Worm (Caenorhabditis elegans) whole organism, early embryonic: ENCODE results near the gene C28H8.8.

Experiments
- aly-1 ChIP-seq: sonication (generic microtip); optimal IDR thresholded peaks from 2 replicates; lab custom pipeline; 2016; ENCODE audit warnings: missing genetic modification characterization, missing compliant biosample characterization
- ama-1 ChIP-seq: fragments of 150-350 bp; optimal IDR thresholded peaks from 2 replicates; lab custom pipeline; 2014
- ceh-36 ChIP-seq: sonication (generic microtip); optimal IDR thresholded peaks from 2 replicates; lab custom pipeline; 2016; ENCODE audit warnings: missing genetic modification characterization, inconsistent platforms, missing compliant biosample characterization
- flt-1 ChIP-seq: fragments of 200-800 bp; sonication (Bioruptor generic); IDR thresholded peaks from 2 replicates; pipeline ENCODE4 v1.3.6; 2022; ENCODE audit warnings: missing genetic modification characterization, missing compliant biosample characterization
- hmg-4 ChIP-seq: fragments of 200-800 bp; sonication (Bioruptor generic); optimal IDR thresholded peaks from 2 replicates; lab custom pipeline; 2018; ENCODE audit warnings: mild to moderate bottlenecking, missing genetic modification characterization, missing compliant biosample characterization
- pes-1 ChIP-seq: fragments of 200-800 bp; sonication (Bioruptor generic); IDR thresholded peaks from 2 replicates; pipeline ENCODE4 v1.3.6; 2022; ENCODE audit warnings: missing genetic modification reagents, missing genetic modification characterization, missing compliant biosample characterization
- sea-1 ChIP-seq: fragments of 200-800 bp; sonication (Bioruptor generic); conservative IDR thresholded peaks from 2 replicates; pipeline ENCODE4 v1.3.6; 2022; ENCODE audit warnings: missing genetic modification characterization, missing compliant biosample characterization
- tbx-37 ChIP-seq: fragments of 200-800 bp; sonication (Bioruptor generic); conservative IDR thresholded peaks from 2 replicates; pipeline ENCODE4 v1.3.6; 2022; ENCODE audit warnings: missing genetic modification reagents, missing genetic modification characterization, missing compliant biosample characterization
- tra-4 ChIP-seq: sonication (generic microtip); optimal IDR thresholded peaks from 2 replicates; lab custom pipeline; 2017; ENCODE audit warnings: missing genetic modification characterization, missing compliant biosample characterization

DNA sequence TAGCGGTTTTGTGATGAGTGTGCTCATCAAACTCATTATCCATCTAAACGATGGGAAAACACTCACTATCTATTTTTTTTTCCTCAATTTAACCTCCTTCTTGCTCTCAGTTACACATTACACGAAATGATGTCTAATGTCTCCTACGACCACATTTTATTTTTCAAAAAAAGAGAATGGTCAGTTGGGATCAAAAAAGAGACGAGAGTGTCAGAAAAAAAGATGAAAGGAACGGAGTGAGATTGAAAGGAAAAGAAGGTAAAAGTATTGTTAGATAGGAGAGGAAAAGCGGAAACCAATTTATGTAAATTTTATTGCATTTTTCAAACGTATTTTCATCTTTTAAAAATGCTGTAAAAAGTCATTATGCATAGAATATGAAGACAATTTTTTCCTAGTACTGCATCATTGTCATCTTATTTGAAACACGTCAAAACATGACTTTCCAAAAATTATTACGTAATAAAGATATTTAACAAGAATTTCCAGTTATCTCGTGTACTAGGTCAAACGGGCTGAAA, 45.6 kb upstream of the C28H8.8 start:
- no peak for TF ChIP-seq sea-1 (GFP tag; lab: Robert Waterston, UW)
- TF ChIP-seq aly-1 (tag; lab: Kevin White, UChicago), result no peak
- no peak for TF ChIP-seq tbx-37 (GFP tag; lab: Robert Waterston, UW)
- no peak for TF ChIP-seq pes-1 (GFP tag; lab: Robert Waterston, UW)
- no peak for TF ChIP-seq ama-1 (lab: Kevin White, UChicago)
- no peak for TF ChIP-seq hmg-4
- TF ChIP-seq flt-1 (GFP tag; lab: Robert Waterston, UW), result no peak
- TF ChIP-seq ceh-36 (tag; lab: Kevin White, UChicago), result no peak
- TF ChIP-seq tra-4, result no peak
